Worm (Caenorhabditis elegans) whole organism, L4 larva: ENCODE measurements around the gene skr-7.

Source experiments
- D1046.2 ChIP-seq: fragments of 200-800 bp; sonication (Bioruptor generic); IDR thresholded peaks from 2 replicates; pipeline ENCODE4 v1.3.6; 2022; ENCODE audit warnings: missing genetic modification characterization, missing compliant biosample characterization
- F10B5.3 ChIP-seq: sonication (generic microtip); optimal IDR thresholded peaks from 2 replicates; lab custom pipeline; 2016; ENCODE audit warnings: mild to moderate bottlenecking, missing genetic modification characterization, missing compliant biosample characterization
- F26F4.8 ChIP-seq: fragments of 200-800 bp; sonication (Bioruptor generic); conservative IDR thresholded peaks from 2 replicates; pipeline ENCODE4 v1.3.6; 2022; ENCODE audit warnings: missing genetic modification characterization, missing compliant biosample characterization
- F49E8.2 ChIP-seq: sonication (generic microtip); optimal IDR thresholded peaks from 2 replicates; lab custom pipeline; 2016; ENCODE audit warnings: missing compliant biosample characterization, mild to moderate bottlenecking, missing genetic modification characterization, borderline replicate concordance
- R02D3.7 ChIP-seq: fragments of 150-350 bp; sonication (generic microtip); optimal IDR thresholded peaks from 3 replicates; lab custom pipeline; 2014; ENCODE audit warnings: missing biosample characterization, missing genetic modification characterization
- Y105C5A.15 ChIP-seq: fragments of 200-800 bp; sonication (Bioruptor generic); IDR thresholded peaks from 2 replicates; pipeline ENCODE4 v1.3.6; 2022; ENCODE audit warnings: missing genetic modification characterization, missing compliant biosample characterization
- Y48G9A.11 ChIP-seq: fragments of 200-800 bp; sonication (Bioruptor generic); IDR thresholded peaks from 2 replicates; pipeline ENCODE4 v1.3.6; 2022; ENCODE audit warnings: missing genetic modification reagents, missing genetic modification characterization, missing compliant biosample characterization
- Y75B8A.6 ChIP-seq: fragments of 200-800 bp; sonication (Bioruptor generic); IDR thresholded peaks from 2 replicates; pipeline ENCODE4 v1.3.6; 2022; ENCODE audit warnings: missing genetic modification reagents, missing genetic modification characterization, missing compliant biosample characterization
- aha-1 ChIP-seq: fragments of 150-350 bp; peaks from one replicate; lab custom pipeline; 2014; ENCODE audit warnings: missing biosample characterization, missing genetic modification characterization
- attf-4 ChIP-seq: sonication (generic microtip); optimal IDR thresholded peaks from 3 replicates; lab custom pipeline; 2017; ENCODE audit warnings: missing biosample characterization, missing genetic modification characterization
- ceh-20 ChIP-seq: fragments of 200-800 bp; sonication (Bioruptor generic); IDR thresholded peaks from 2 replicates; pipeline ENCODE4 v1.3.6; 2022; ENCODE audit warnings: missing genetic modification reagents, missing genetic modification characterization, missing compliant biosample characterization
- ces-1 ChIP-seq: fragments of 150-350 bp; sonication (generic microtip); optimal IDR thresholded peaks from 4 replicates; lab custom pipeline; 2014; ENCODE audit warnings: missing biosample characterization, missing genetic modification reagents, missing genetic modification characterization
- daf-12 ChIP-seq: fragments of 150-350 bp; optimal IDR thresholded peaks from 2 replicates; lab custom pipeline; 2014; ENCODE audit warnings: missing biosample characterization, missing genetic modification reagents, missing genetic modification characterization
- daf-16 ChIP-seq, 3 experiments: sonication (generic microtip); optimal IDR thresholded peaks; 2 replicates each; lab custom pipeline; 2016 to 2017; ENCODE audit warnings: missing genetic modification characterization in 3 of 3, missing genetic modification reagents in 3 of 3, mild to moderate bottlenecking in 2 of 3, missing compliant biosample characterization in 2 of 3, missing biosample characterization in 1 of 3, moderate library complexity in 1 of 3
- daf-19 ChIP-seq: fragments of 200-800 bp; sonication (Bioruptor generic); conservative IDR thresholded peaks from 2 replicates; pipeline ENCODE4 v1.3.6; 2022; ENCODE audit warnings: missing genetic modification characterization, missing compliant biosample characterization
- dmd-6 ChIP-seq: fragments of 200-800 bp; sonication (Bioruptor generic); IDR thresholded peaks from 2 replicates; pipeline ENCODE4 v1.3.6; 2022; ENCODE audit warnings: missing genetic modification reagents, missing genetic modification characterization, missing compliant biosample characterization
- dmd-8 ChIP-seq: fragments of 200-800 bp; sonication (Bioruptor generic); IDR thresholded peaks from 2 replicates; pipeline ENCODE4 v1.3.6; 2022; ENCODE audit warnings: missing genetic modification characterization, missing compliant biosample characterization
- dpl-1 ChIP-seq: fragments of 150-350 bp; optimal IDR thresholded peaks from 2 replicates; lab custom pipeline; 2014; ENCODE audit warnings: missing biosample characterization, missing genetic modification reagents, missing genetic modification characterization
- gei-8 ChIP-seq: fragments of 200-800 bp; sonication (Bioruptor generic); optimal IDR thresholded peaks from 2 replicates; lab custom pipeline; 2018; ENCODE audit warnings: mild to moderate bottlenecking, missing genetic modification characterization, missing compliant biosample characterization
- hlh-30 ChIP-seq: sonication (generic microtip); optimal IDR thresholded peaks from 2 replicates; lab custom pipeline; 2017; ENCODE audit warnings: antibody characterized with exemption, mild to moderate bottlenecking, missing genetic modification characterization, missing compliant biosample characterization; ENCODE audit not compliant: insufficient read depth
- jun-1 ChIP-seq: fragments of 150-350 bp; optimal IDR thresholded peaks from 2 replicates; lab custom pipeline; 2014; ENCODE audit warnings: missing biosample characterization, missing genetic modification reagents, missing genetic modification characterization
- lin-13 ChIP-seq: fragments of 150-350 bp; optimal IDR thresholded peaks from 2 replicates; lab custom pipeline; 2014; ENCODE audit warnings: missing biosample characterization, missing genetic modification reagents, missing genetic modification characterization
- lin-15B ChIP-seq: fragments of 150-350 bp; sonication (generic microtip); optimal IDR thresholded peaks from 3 replicates; lab custom pipeline; 2014; ENCODE audit warnings: missing biosample characterization, missing genetic modification characterization
- lin-38 ChIP-seq: fragments of 200-800 bp; sonication (Bioruptor generic); IDR thresholded peaks from 2 replicates; pipeline ENCODE4 v1.3.6; 2022; ENCODE audit warnings: missing genetic modification reagents, missing genetic modification characterization, missing compliant biosample characterization
- lin-39 ChIP-seq: fragments of 150-350 bp; optimal IDR thresholded peaks from 2 replicates; lab custom pipeline; 2014; ENCODE audit warnings: missing biosample characterization, missing genetic modification reagents, missing genetic modification characterization
- lir-3 ChIP-seq: sonication (generic microtip); optimal IDR thresholded peaks from 2 replicates; lab custom pipeline; 2016; ENCODE audit warnings: mild to moderate bottlenecking, missing genetic modification characterization, missing compliant biosample characterization
- madf-5 ChIP-seq, 2 experiments: fragments of 200-800 bp; sonication (Bioruptor generic); IDR thresholded peaks; 2 replicates each; pipeline ENCODE4 v1.3.6; 2022; ENCODE audit warnings: missing compliant biosample characterization in 2 of 2, missing genetic modification characterization in 2 of 2
- mep-1 ChIP-seq: fragments of 150-350 bp; sonication (generic microtip); optimal IDR thresholded peaks from 3 replicates; lab custom pipeline; 2014; ENCODE audit warnings: missing biosample characterization, missing genetic modification characterization
- mes-2 ChIP-seq: sonication (generic microtip); optimal IDR thresholded peaks from 2 replicates; lab custom pipeline; 2016; ENCODE audit warnings: missing genotype, mild to moderate bottlenecking, missing genetic modification characterization, missing compliant biosample characterization; ENCODE audit not compliant: poor library complexity, severe bottlenecking
- mxl-3 ChIP-seq: fragments of 200-800 bp; sonication (Bioruptor generic); optimal IDR thresholded peaks from 2 replicates; lab custom pipeline; 2018; ENCODE audit warnings: mild to moderate bottlenecking, missing genetic modification characterization, missing compliant biosample characterization
- nhr-237 ChIP-seq: sonication (generic microtip); optimal IDR thresholded peaks from 2 replicates; lab custom pipeline; 2017; ENCODE audit warnings: missing biosample characterization, missing genetic modification characterization
- nhr-42 ChIP-seq: fragments of 200-800 bp; sonication (Bioruptor generic); IDR thresholded peaks from 2 replicates; pipeline ENCODE4 v1.3.6; 2022; ENCODE audit warnings: missing genetic modification characterization, missing compliant biosample characterization
- nhr-48 ChIP-seq: sonication (generic microtip); optimal IDR thresholded peaks from 2 replicates; lab custom pipeline; 2016; ENCODE audit warnings: mild to moderate bottlenecking, missing genetic modification characterization, missing compliant biosample characterization
- php-3 ChIP-seq: fragments of 200-800 bp; sonication (Bioruptor generic); IDR thresholded peaks from 2 replicates; pipeline ENCODE4 v1.3.6; 2022; ENCODE audit warnings: missing genetic modification reagents, missing genetic modification characterization, missing compliant biosample characterization
- saeg-2 ChIP-seq: fragments of 200-800 bp; sonication (Bioruptor generic); IDR thresholded peaks from 2 replicates; pipeline ENCODE4 v1.3.6; 2022; ENCODE audit warnings: missing genetic modification reagents, missing genetic modification characterization, missing compliant biosample characterization
- set-16 ChIP-seq: fragments of 200-800 bp; sonication (Bioruptor generic); IDR thresholded peaks from 2 replicates; pipeline ENCODE4 v1.3.6; 2022; ENCODE audit warnings: missing genetic modification reagents, missing genetic modification characterization, missing compliant biosample characterization
- spr-3 ChIP-seq: fragments of 200-800 bp; sonication (Bioruptor generic); optimal IDR thresholded peaks from 2 replicates; lab custom pipeline; 2018; ENCODE audit warnings: mild to moderate bottlenecking, missing genetic modification characterization, missing compliant biosample characterization
- unc-130 ChIP-seq: sonication (generic microtip); optimal IDR thresholded peaks from 2 replicates; lab custom pipeline; 2016; ENCODE audit warnings: missing genetic modification reagents, missing genetic modification characterization, missing compliant biosample characterization
- unc-62 ChIP-seq, 3 experiments: fragments of 150-350 bp in 1 of 3; sonication (generic microtip); optimal IDR thresholded peaks in 2 of 3; peaks in 1 of 3; 1 replicate in 1 of 3; 2 replicates in 2 of 3; lab custom pipeline; 2014 to 2017; ENCODE audit warnings: missing biosample characterization in 3 of 3, missing genetic modification characterization in 3 of 3, missing genetic modification reagents in 3 of 3, missing genotype in 1 of 3
- zag-1 ChIP-seq: fragments of 150-350 bp; optimal IDR thresholded peaks from 2 replicates; lab custom pipeline; 2014; ENCODE audit warnings: missing biosample characterization, missing genetic modification characterization

Gene skr-7

ce11 chrV:4422127-4422526 lies at the start of gene skr-7:
Gene skr-7, plus strand, starts transcription at chrV:4422427.
- no peak for TF ChIP-seq madf-5 (GFP tag; IDR thresholded peaks at IDR 0.05; lab: Robert Waterston, UW)
- no peak for TF ChIP-seq F10B5.3 (tag; lab: Kevin White, UChicago)
- no peak for TF ChIP-seq daf-16 (GFP tag; optimal IDR thresholded peaks at IDR 0.05; lab: Kevin White, UChicago)
- TF ChIP-seq daf-16 (tag; optimal IDR thresholded peaks at IDR 0.05; lab: Kevin White, UChicago) = no peak
- TF ChIP-seq unc-62 (GFP tag; optimal IDR thresholded peaks at IDR 0.05 in 1 of 2; lab: Kevin White, UChicago) = no peak
- no peak for TF ChIP-seq unc-62 (tag; optimal IDR thresholded peaks at IDR 0.05; lab: Kevin White, UChicago)
- no peak for TF ChIP-seq nhr-237 (tag; lab: Kevin White, UChicago)
- TF ChIP-seq Y105C5A.15 (GFP tag; lab: Robert Waterston, UW) = no peak
- TF ChIP-seq ces-1 (GFP tag; lab: Kevin White, UChicago) = no peak
- TF ChIP-seq gei-8 (GFP tag; lab: Kevin White, UChicago) = no peak
- TF ChIP-seq aha-1 (tag; lab: Kevin White, UChicago) = no peak
- TF ChIP-seq lin-39 (tag; lab: Kevin White, UChicago) = no peak
- no peak for TF ChIP-seq nhr-48 (tag; lab: Kevin White, UChicago)
- no peak for TF ChIP-seq lir-3 (tag; lab: Kevin White, UChicago)
- TF ChIP-seq R02D3.7 (tag; lab: Kevin White, UChicago) = no peak
- no peak for TF ChIP-seq dpl-1 (GFP tag; lab: Kevin White, UChicago)

- no peak for TF ChIP-seq R02D3.7 (tag; lab: Kevin White, UChicago)
- no peak for TF ChIP-seq spr-3
- peak; percentile 88 for TF ChIP-seq set-16 (GFP tag; lab: Robert Waterston, UW)
- no peak for TF ChIP-seq mep-1 (tag; lab: Kevin White, UChicago)
- TF ChIP-seq mxl-3 (GFP tag; lab: Kevin White, UChicago) = no peak
- no peak for TF ChIP-seq zag-1 (tag; lab: Kevin White, UChicago)
- TF ChIP-seq Y75B8A.6 (GFP tag; lab: Robert Waterston, UW) = no peak
- TF ChIP-seq saeg-2 (GFP tag; lab: Robert Waterston, UW) = no peak
These were observed 49.2 kb upstream of the skr-7 start for ce11 chrV:4372986-4373385.

ce11 chrV:4373656-4374055 lies 48.6 kb upstream of the skr-7 start:
- no peak for TF ChIP-seq hlh-30 (tag; lab: Kevin White, UChicago)
- no peak for TF ChIP-seq attf-4 (tag; lab: Kevin White, UChicago)
- TF ChIP-seq nhr-42 (GFP tag; lab: Robert Waterston, UW) = no peak
- TF ChIP-seq lin-38 = peak; percentile 42
- TF ChIP-seq jun-1 (tag; lab: Kevin White, UChicago) = no peak

- TF ChIP-seq mes-2 (tag; lab: Kevin White, UChicago) (no peak), lin-15B (no peak), F49E8.2 (tag; lab: Kevin White, UChicago) (no peak), unc-62 (GFP tag; optimal IDR thresholded peaks at IDR 0.05 in 1 of 2; lab: Kevin White, UChicago) (peak in 1 of 2 experiments; percentile 44), unc-62 (tag; optimal IDR thresholded peaks at IDR 0.05; lab: Kevin White, UChicago) (no peak)
These were observed 47.6 kb upstream of the skr-7 start, which contains the start of gene neg-1 for ce11 chrV:4374625-4375024. Gene neg-1, minus strand, starts transcription at chrV:4374874.

- TF ChIP-seq nhr-48 (tag; lab: Kevin White, UChicago) (no peak), saeg-2 (GFP tag; lab: Robert Waterston, UW) (no peak), nhr-42 (GFP tag; lab: Robert Waterston, UW) (no peak), lin-13 (no peak), daf-12 (no peak), unc-130 (GFP tag; lab: Kevin White, UChicago) (peak; percentile 51), ceh-20 (GFP tag; lab: Robert Waterston, UW) (no peak), dmd-8 (GFP tag; lab: Robert Waterston, UW) (no peak), daf-19 (GFP tag; lab: Robert Waterston, UW) (no peak), F49E8.2 (tag; lab: Kevin White, UChicago) (peak; percentile 13), set-16 (GFP tag; lab: Robert Waterston, UW) (peak; percentile 53; the same call in 1 of the 2 replicates), aha-1 (tag; lab: Kevin White, UChicago) (peak; percentile 22), unc-62 (GFP tag; optimal IDR thresholded peaks at IDR 0.05 in 1 of 2; lab: Kevin White, UChicago) (peak in 1 of 2 experiments; percentile 32), unc-62 (tag; optimal IDR thresholded peaks at IDR 0.05; lab: Kevin White, UChicago) (no peak), Y48G9A.11 (GFP tag; lab: Robert Waterston, UW) (peak; percentile 27; the same call in 1 of the 2 replicates), dmd-6 (no peak), php-3 (GFP tag; lab: Robert Waterston, UW) (no peak), D1046.2 (no peak), lin-38 (peak; percentile 56), F26F4.8 (no peak)
These were observed 46.2 kb upstream of the skr-7 start, which contains the start of gene F32D1.7 for ce11 chrV:4375807-4376564. Gene F32D1.7, minus strand, starts transcription at chrV:4376173.
